Fruit fly (Drosophila melanogaster) whole organism, adult: ENCODE data around the gene rumi.
A peak's percentile ranks its signal among the peaks of the same experiment; 100 is the strongest.

ENCODE experiments used
- CG11617 ChIP-seq: fragments of 200-800 bp; sonication (Bioruptor generic); optimal IDR thresholded peaks from 2 replicates; lab custom pipeline; 2017; ENCODE audit warnings: mild to moderate bottlenecking, missing biosample characterization, missing genetic modification reagents, missing genetic modification characterization
- CG12768 ChIP-seq: fragments of 200-800 bp; sonication (Bioruptor generic); optimal IDR thresholded peaks from 2 replicates; lab custom pipeline; 2017; ENCODE audit warnings: missing biosample characterization, missing genetic modification characterization, mild to moderate bottlenecking, moderate library complexity, missing genetic modification reagents
- CG33017 ChIP-seq: fragments of 200-800 bp; sonication (Bioruptor generic); optimal IDR thresholded peaks from 2 replicates; lab custom pipeline; 2018; ENCODE audit warnings: missing biosample characterization, mild to moderate bottlenecking, missing genetic modification characterization, moderate library complexity
- CG5204 ChIP-seq: fragments of 200-800 bp; sonication (Bioruptor generic); optimal IDR thresholded peaks from 2 replicates; lab custom pipeline; 2016; ENCODE audit warnings: missing biosample characterization, missing genetic modification characterization
- CG7045 ChIP-seq: fragments of 200-800 bp; sonication (Bioruptor generic); optimal IDR thresholded peaks from 2 replicates; lab custom pipeline; 2017; ENCODE audit warnings: missing biosample characterization, mild to moderate bottlenecking, missing genetic modification characterization
- Clk ChIP-seq: fragments of 200-800 bp; sonication (Bioruptor generic); optimal IDR thresholded peaks from 2 replicates; lab custom pipeline; 2017; ENCODE audit warnings: missing biosample characterization, missing genetic modification characterization
- Hr96 ChIP-seq: fragments of 200-800 bp; sonication (Bioruptor generic); optimal IDR thresholded peaks from 2 replicates; lab custom pipeline; 2016; ENCODE audit warnings: missing biosample characterization, missing genetic modification characterization
- bab1 ChIP-seq: fragments of 200-800 bp; sonication (Bioruptor generic); optimal IDR thresholded peaks from 3 replicates; lab custom pipeline; 2019; ENCODE audit warnings: missing biosample characterization, mild to moderate bottlenecking, missing genetic modification characterization, moderate library complexity
- cic ChIP-seq: fragments of 200-800 bp; sonication (Bioruptor generic); optimal IDR thresholded peaks from 2 replicates; lab custom pipeline; 2017; ENCODE audit warnings: missing biosample characterization, mild to moderate bottlenecking, missing genetic modification characterization, moderate library complexity
- kay ChIP-seq: fragments of 200-800 bp; sonication (Bioruptor generic); peaks from one replicate; lab custom pipeline; 2016; ENCODE audit warnings: missing biosample characterization, missing genetic modification characterization, borderline replicate concordance
- ovo ChIP-seq: fragments of 200-800 bp; sonication (Bioruptor generic); optimal IDR thresholded peaks from 2 replicates; lab custom pipeline; 2016; ENCODE audit warnings: missing biosample characterization, missing genetic modification characterization
- pad ChIP-seq: fragments of 200-800 bp; sonication (Bioruptor generic); optimal IDR thresholded peaks from 3 replicates; lab custom pipeline; 2017; ENCODE audit warnings: missing biosample characterization, missing genetic modification characterization, mild to moderate bottlenecking, moderate library complexity, missing genetic modification reagents
- tj ChIP-seq: fragments of 200-800 bp; sonication (Bioruptor generic); optimal IDR thresholded peaks from 3 replicates; lab custom pipeline; 2017; ENCODE audit warnings: missing biosample characterization, mild to moderate bottlenecking, missing genetic modification characterization, moderate library complexity
- toe ChIP-seq: fragments of 200-800 bp; sonication (Bioruptor generic); optimal IDR thresholded peaks from 2 replicates; lab custom pipeline; 2016; ENCODE audit warnings: missing biosample characterization, missing genetic modification characterization

dm6 chr3R:22753600-22753894 lies 3.1 kb upstream of the rumi start:
- TF ChIP-seq CG12768 (GFP tag; lab: Kevin White, UChicago) (no peak), CG33017 (no peak), toe (GFP tag; lab: Kevin White, UChicago) (no peak), CG7045 (GFP tag; lab: Kevin White, UChicago) (no peak), bab1 (GFP tag; lab: Kevin White, UChicago) (no peak), cic (GFP tag; lab: Kevin White, UChicago) (peak; percentile 67), pad (GFP tag; lab: Kevin White, UChicago) (no peak), tj (GFP tag; lab: Kevin White, UChicago) (no peak), Hr96 (GFP tag; lab: Kevin White, UChicago) (no peak), kay (GFP tag; lab: Kevin White, UChicago) (no peak), CG5204 (GFP tag; lab: Kevin White, UChicago) (no peak), ovo (GFP tag; lab: Kevin White, UChicago) (no peak), Clk (no peak), CG11617 (no peak)
